Worm (Caenorhabditis elegans): Measurements from ENCODE around the gene H17B01.2.

Gene H17B01.2

ce11 chrII:1470515-1470966 lies at the start of gene H17B01.2:
TSS of gene H17B01.2 (plus strand) at chrII:1470565.
- TF ChIP-seq D1046.2 (GFP tag; IDR thresholded peaks at IDR 0.05), result 0 out of 2 replicates have a peak, but pooled peaks have one; percentile 22
- TF ChIP-seq daf-12 (tag; optimal IDR thresholded peaks at IDR 0.05), result no peak
- no peak for TF ChIP-seq Y105C5A.15 (GFP tag; IDR thresholded peaks at IDR 0.05)
- TF ChIP-seq F37D6.2 (tag; optimal IDR thresholded peaks at IDR 0.05), result no peak
- TF ChIP-seq aha-1 (tag), result peak; percentile 44
- TF ChIP-seq set-16 (GFP tag; IDR thresholded peaks at IDR 0.05), result peak; percentile 94
- TF ChIP-seq unc-130 (GFP tag; optimal IDR thresholded peaks at IDR 0.05), result no peak
- TF ChIP-seq tra-1 (GFP tag; IDR thresholded peaks at IDR 0.05), result 0 out of 2 replicates have a peak, but pooled peaks have one; percentile 24
- TF ChIP-seq lin-39 (tag; optimal IDR thresholded peaks at IDR 0.05), result no peak

ce11 chrII:1420806-1421463 lies 49.4 kb upstream of the H17B01.2 start:
- TF ChIP-seq saeg-2 (GFP tag; IDR thresholded peaks at IDR 0.05) (no peak), nhr-25 (tag; optimal IDR thresholded peaks at IDR 0.05; ENCODE audit: borderline replicate concordance, insufficient read depth) (no peak), mdt-29 (GFP tag; IDR thresholded peaks at IDR 0.05) (no peak), php-3 (GFP tag; IDR thresholded peaks at IDR 0.05) (no peak), aha-1 (tag) (peak; percentile 94), unc-62 (GFP tag; optimal IDR thresholded peaks at IDR 0.05 in 1 of 2) (peak in 1 of 2 experiments; percentile 90), unc-62 (tag; optimal IDR thresholded peaks at IDR 0.05) (no peak), F37D6.2 (tag; optimal IDR thresholded peaks at IDR 0.05) (no peak), mep-1 (tag; optimal IDR thresholded peaks at IDR 0.05) (no peak), zip-11 (GFP tag; IDR thresholded peaks at IDR 0.05) (no peak), spr-3 (GFP tag; optimal IDR thresholded peaks at IDR 0.05) (no peak)

ce11 chrII:1423660-1424059 lies 46.7 kb upstream of the H17B01.2 start, which contains the start of gene Y51H7C.10:
TSS of gene Y51H7C.10 (minus strand) at chrII:1423760.
- no peak for TF ChIP-seq ztf-7 (tag; optimal IDR thresholded peaks at IDR 0.05)
- TF ChIP-seq nhr-11 (tag; optimal IDR thresholded peaks at IDR 0.05), result no peak
- no peak for TF ChIP-seq attf-4 (tag; optimal IDR thresholded peaks at IDR 0.05)
- no peak for TF ChIP-seq nhr-42 (GFP tag; IDR thresholded peaks at IDR 0.05)
- no peak for TF ChIP-seq F49E8.2 (tag; optimal IDR thresholded peaks at IDR 0.05; ENCODE audit: borderline replicate concordance)
- TF ChIP-seq hmg-1.1 (GFP tag; IDR thresholded peaks at IDR 0.05), result no peak
- no peak for TF ChIP-seq mes-2 (tag; optimal IDR thresholded peaks at IDR 0.05; ENCODE audit: poor library complexity, severe bottlenecking)
- TF ChIP-seq F44E2.7 (GFP tag; IDR thresholded peaks at IDR 0.05), result no peak
- no peak for TF ChIP-seq mxl-3 (GFP tag; optimal IDR thresholded peaks at IDR 0.05)
- no peak for TF ChIP-seq aha-1 (tag)
- no peak for TF ChIP-seq F10B5.3 (tag; optimal IDR thresholded peaks at IDR 0.05)
- no peak for TF ChIP-seq zfp-3 (GFP tag; conservative IDR thresholded peaks at IDR 0.05)
- no peak for TF ChIP-seq dpl-1 (GFP tag; optimal IDR thresholded peaks at IDR 0.05)
- TF ChIP-seq php-3 (GFP tag; IDR thresholded peaks at IDR 0.05), result no peak
- no peak for TF ChIP-seq Y48G9A.11 (GFP tag; IDR thresholded peaks at IDR 0.05)
- TF ChIP-seq lir-3 (tag; optimal IDR thresholded peaks at IDR 0.05), result no peak
- no peak for TF ChIP-seq ama-1 (optimal IDR thresholded peaks at IDR 0.05)
- TF ChIP-seq saeg-2 (GFP tag; IDR thresholded peaks at IDR 0.05), result no peak
- no peak for TF ChIP-seq lsy-2 (tag; optimal IDR thresholded peaks at IDR 0.05)
- TF ChIP-seq lin-29 (GFP tag; IDR thresholded peaks at IDR 0.05), result no peak

ce11 chrII:1436715-1437114 lies 33.6 kb upstream of the H17B01.2 start:
- peak; percentile 96 for TF ChIP-seq aha-1 (tag)
- TF ChIP-seq lin-39 (tag; optimal IDR thresholded peaks at IDR 0.05), result no peak

Data from whole organism, L4 larva.